Worm (Caenorhabditis elegans) whole organism, mixed stage, embryonic: ENCODE measurements around the gene T19D2.13.

Source experiments
- drap-1 ChIP-seq: fragments of 200-800 bp; sonication (Bioruptor generic); optimal IDR thresholded peaks from 3 replicates; lab custom pipeline; 2018; ENCODE audit warnings: mild to moderate bottlenecking, missing genetic modification characterization, missing compliant biosample characterization
- nhr-12 ChIP-seq: fragments of 150-350 bp; optimal IDR thresholded peaks from 2 replicates; lab custom pipeline; 2014; ENCODE audit warnings: missing biosample characterization, missing genetic modification characterization
- sptf-1 ChIP-seq: sonication (generic microtip); optimal IDR thresholded peaks from 2 replicates; lab custom pipeline; 2017; ENCODE audit warnings: mild to moderate bottlenecking, missing genetic modification characterization, moderate library complexity, missing compliant biosample characterization
- ztf-11 ChIP-seq: fragments of 150-350 bp; optimal IDR thresholded peaks from 2 replicates; lab custom pipeline; 2014; ENCODE audit warnings: missing biosample characterization, missing genetic modification characterization

ce11 chrX:3969353-3969752, 27.2 kb upstream of the T19D2.13 start:
- TF ChIP-seq nhr-12 (tag; lab: Kevin White, UChicago) (no peak), drap-1 (GFP tag; lab: Kevin White, UChicago) (peak; percentile 59), sptf-1 (tag; lab: Kevin White, UChicago) (peak; percentile 57), ztf-11 (no peak)
